In the genomic region with DNA sequence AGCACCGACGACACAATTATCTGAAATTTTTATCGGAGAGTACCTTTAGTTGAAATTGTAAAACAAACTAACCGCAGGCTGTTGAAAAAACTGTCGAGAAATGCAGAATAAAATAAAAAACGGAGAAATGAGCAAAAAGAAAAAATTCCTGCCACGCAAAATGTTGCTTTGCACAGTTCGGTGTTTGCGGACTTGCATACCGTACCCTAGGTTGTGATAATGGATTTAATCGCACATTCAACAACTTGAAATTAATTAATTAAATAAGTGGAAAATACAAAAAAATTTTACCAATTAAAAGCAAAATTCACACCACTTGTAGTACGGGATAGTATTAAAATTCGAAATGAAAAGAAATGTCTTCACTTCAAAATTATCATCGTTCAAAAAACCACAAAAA, we compare ENCODE assay signal across 7 worm cellular contexts.
TF ChIP-seq lines count a peak whose summit lies in the region.

No protein-coding gene starts in this region.

TF ChIP-seq in whole organism, L1 larva, 84 proteins besides CTCF, POLR2A, EP300 and RAD21 (continues in another document):
- no peak for TF ChIP-seq dsc-1 (tag; optimal IDR thresholded peaks at IDR 0.05; lab: Kevin White, UChicago)
- TF ChIP-seq mab-9 (GFP tag; IDR thresholded peaks at IDR 0.05; lab: Robert Waterston, UW): no peak
- TF ChIP-seq sptf-1 (tag; optimal IDR thresholded peaks at IDR 0.05; lab: Kevin White, UChicago): no peak
- TF ChIP-seq lsy-2 (tag; optimal IDR thresholded peaks at IDR 0.05; lab: Kevin White, UChicago): peak; percentile 95 to 99
- TF ChIP-seq nhr-71 (tag; optimal IDR thresholded peaks at IDR 0.05; lab: Kevin White, UChicago): peak; percentile 35
- no peak for TF ChIP-seq snpc-4 (tag; optimal IDR thresholded peaks at IDR 0.05; lab: Kevin White, UChicago)
- TF ChIP-seq jun-1 (tag; optimal IDR thresholded peaks at IDR 0.05; lab: Kevin White, UChicago): no peak
- TF ChIP-seq nhr-47 (tag; optimal IDR thresholded peaks at IDR 0.05; lab: Kevin White, UChicago): peak; percentile 1
- no peak for TF ChIP-seq nhr-84 (tag; optimal IDR thresholded peaks at IDR 0.05; lab: Kevin White, UChicago)
- TF ChIP-seq blmp-1 (tag; optimal IDR thresholded peaks at IDR 0.05; lab: Kevin White, UChicago): peak; percentile 63
- no peak for TF ChIP-seq egl-13 (tag; optimal IDR thresholded peaks at IDR 0.05; lab: Kevin White, UChicago)
- TF ChIP-seq efl-3 (GFP tag; optimal IDR thresholded peaks at IDR 0.05; lab: Kevin White, UChicago): no peak
- TF ChIP-seq nhr-237 (tag; optimal IDR thresholded peaks at IDR 0.05; lab: Kevin White, UChicago): no peak

TF ChIP-seq in whole organism, L2 larva, 48 proteins besides CTCF, POLR2A, EP300 and RAD21:
- TF ChIP-seq mab-5 (tag; optimal IDR thresholded peaks at IDR 0.05; lab: Kevin White, UChicago): no peak
- TF ChIP-seq unc-39 (tag; optimal IDR thresholded peaks at IDR 0.05; lab: Kevin White, UChicago): no peak
- peak; percentile 81 for TF ChIP-seq nhr-129 (tag; optimal IDR thresholded peaks at IDR 0.05; lab: Kevin White, UChicago)
- TF ChIP-seq fos-1 (tag; optimal IDR thresholded peaks at IDR 0.05; lab: Kevin White, UChicago): peak; percentile 9
- no peak for TF ChIP-seq R02D3.7 (tag; optimal IDR thresholded peaks at IDR 0.05; lab: Kevin White, UChicago)
- peak; percentile 60 for TF ChIP-seq lin-13 (GFP tag; optimal IDR thresholded peaks at IDR 0.05; lab: Kevin White, UChicago)
- peak; percentile 55 for TF ChIP-seq C34F6.9 (tag; optimal IDR thresholded peaks at IDR 0.05; lab: Kevin White, UChicago)
- peak; percentile 88 to 98 for TF ChIP-seq lsy-2 (tag; optimal IDR thresholded peaks at IDR 0.05; lab: Kevin White, UChicago)
- peak; percentile 73 for TF ChIP-seq unc-55 (GFP tag; optimal IDR thresholded peaks at IDR 0.05; lab: Kevin White, UChicago)
- TF ChIP-seq crh-2 (tag; optimal IDR thresholded peaks at IDR 0.05; lab: Kevin White, UChicago): peak; percentile 73
- peak; percentile 7 for TF ChIP-seq nhr-6 (tag; optimal IDR thresholded peaks at IDR 0.05; lab: Kevin White, UChicago)
- peak; percentile 5 for TF ChIP-seq gmeb-1 (tag; optimal IDR thresholded peaks at IDR 0.05; lab: Kevin White, UChicago)
TF ChIP-seq in whole organism, L2 larva: peak in this region for 9.

TF ChIP-seq in whole organism, L3 larva, 47 proteins besides CTCF, POLR2A, EP300 and RAD21 (continues in another document):
- no peak for TF ChIP-seq hmg-11 (tag; optimal IDR thresholded peaks at IDR 0.05; lab: Kevin White, UChicago)
- no peak for TF ChIP-seq sea-2 (GFP tag; optimal IDR thresholded peaks at IDR 0.05; lab: Kevin White, UChicago)
- TF ChIP-seq elt-2 (tag; optimal IDR thresholded peaks at IDR 0.05; lab: Kevin White, UChicago): no peak
- no peak for TF ChIP-seq elt-3 (tag; optimal IDR thresholded peaks at IDR 0.05; lab: Kevin White, UChicago)
- TF ChIP-seq nhr-12 (tag; optimal IDR thresholded peaks at IDR 0.05; lab: Kevin White, UChicago): no peak
- no peak for TF ChIP-seq ceh-16 (tag; optimal IDR thresholded peaks at IDR 0.05; lab: Kevin White, UChicago)
- no peak for TF ChIP-seq pqm-1 (tag; optimal IDR thresholded peaks at IDR 0.05; lab: Kevin White, UChicago)
- TF ChIP-seq egl-27 (tag; optimal IDR thresholded peaks at IDR 0.05; lab: Kevin White, UChicago): no peak
- no peak for TF ChIP-seq nhr-11 (tag; optimal IDR thresholded peaks at IDR 0.05; lab: Kevin White, UChicago)
- peak; percentile 71 for TF ChIP-seq pha-4 (tag; optimal IDR thresholded peaks at IDR 0.05; lab: Kevin White, UChicago)
- TF ChIP-seq lsy-12 (tag; optimal IDR thresholded peaks at IDR 0.05; lab: Kevin White, UChicago): no peak
- no peak for TF ChIP-seq unc-39 (tag; optimal IDR thresholded peaks at IDR 0.05; lab: Kevin White, UChicago)
- TF ChIP-seq fkh-10 (GFP tag; optimal IDR thresholded peaks at IDR 0.05; lab: Kevin White, UChicago): no peak
- peak; percentile 60 for TF ChIP-seq lin-15B (tag; optimal IDR thresholded peaks at IDR 0.05; lab: Kevin White, UChicago)

TF ChIP-seq in whole organism, L4 larva, 104 proteins besides CTCF, POLR2A, EP300 and RAD21 (continues in another document):
- TF ChIP-seq snpc-4 (tag; optimal IDR thresholded peaks at IDR 0.05; lab: Kevin White, UChicago) (no peak), hlh-30 (tag; optimal IDR thresholded peaks at IDR 0.05; lab: Kevin White, UChicago; ENCODE audit: insufficient read depth) (peak; percentile 39), mdt-29 (GFP tag; IDR thresholded peaks at IDR 0.05; lab: Robert Waterston, UW) (no peak), ceh-44 (GFP tag; IDR thresholded peaks at IDR 0.05; lab: Robert Waterston, UW) (no peak), lsy-2 (tag; optimal IDR thresholded peaks at IDR 0.05; lab: Kevin White, UChicago) (peak; percentile 82 to 98), hlh-11 (tag; optimal IDR thresholded peaks at IDR 0.05; lab: Kevin White, UChicago) (no peak), pha-4 (GFP tag; IDR thresholded peaks at IDR 0.05; lab: Robert Waterston, UW) (no peak), pha-4 (tag; optimal IDR thresholded peaks at IDR 0.05; lab: Kevin White, UChicago) (peak; percentile 47), T26A8.4 (GFP tag; IDR thresholded peaks at IDR 0.05; lab: Robert Waterston, UW) (no peak), dmd-9 (GFP tag; IDR thresholded peaks at IDR 0.05; lab: Robert Waterston, UW) (no peak), nhr-6 (tag; optimal IDR thresholded peaks at IDR 0.05; lab: Kevin White, UChicago) (peak; percentile 72), dve-1 (tag; optimal IDR thresholded peaks at IDR 0.05; lab: Kevin White, UChicago; ENCODE audit: insufficient read depth) (peak; percentile 4), lin-39 (tag; optimal IDR thresholded peaks at IDR 0.05; lab: Kevin White, UChicago) (no peak), F37D6.2 (tag; optimal IDR thresholded peaks at IDR 0.05; lab: Kevin White, UChicago) (no peak)

TF ChIP-seq in whole organism, early embryonic, 17 proteins besides CTCF, POLR2A, EP300 and RAD21:
- TF ChIP-seq F13C5.2 (tag; optimal IDR thresholded peaks at IDR 0.05; lab: Kevin White, UChicago) (peak; percentile 43), tbx-37 (GFP tag; conservative IDR thresholded peaks at IDR 0.05; lab: Robert Waterston, UW) (no peak)

TF ChIP-seq in whole organism, late embryonic, 69 proteins besides CTCF, POLR2A, EP300 and RAD21:
- TF ChIP-seq dmd-4 (tag; optimal IDR thresholded peaks at IDR 0.05; lab: Kevin White, UChicago; ENCODE audit: borderline replicate concordance) (no peak), nfya-1 (tag; optimal IDR thresholded peaks at IDR 0.05; lab: Kevin White, UChicago) (peak; percentile 47), unc-42 (tag; optimal IDR thresholded peaks at IDR 0.05; lab: Kevin White, UChicago) (peak; percentile 77)
TF ChIP-seq in whole organism, late embryonic: peak in this region for 2.

TF ChIP-seq in whole organism, mixed stage, embryonic, 35 proteins besides CTCF, POLR2A, EP300 and RAD21:
- TF ChIP-seq sptf-1 (tag; optimal IDR thresholded peaks at IDR 0.05; lab: Kevin White, UChicago) (no peak), nhr-2 (tag; optimal IDR thresholded peaks at IDR 0.05; lab: Kevin White, UChicago) (no peak), mls-2 (tag; optimal IDR thresholded peaks at IDR 0.05; lab: Kevin White, UChicago) (no peak), tbx-8 (GFP tag; optimal IDR thresholded peaks at IDR 0.05; lab: Kevin White, UChicago) (no peak), cnd-1 (tag; optimal IDR thresholded peaks at IDR 0.05; lab: Kevin White, UChicago) (no peak), lsy-2 (tag; optimal IDR thresholded peaks at IDR 0.05; lab: Kevin White, UChicago) (peak; percentile 96), ces-1 (GFP tag; optimal IDR thresholded peaks at IDR 0.05; lab: Kevin White, UChicago) (peak; percentile 85), mep-1 (tag; optimal IDR thresholded peaks at IDR 0.05; lab: Kevin White, UChicago) (peak; percentile 28)
